Worm (Caenorhabditis elegans): ENCODE results near the gene T25B9.6.

The T25B9.6 gene

ce11 chrIV:10803973-10804372 is 46.0 kb downstream of the T25B9.6 start:
- TF ChIP-seq B0261.1 (tag; optimal IDR thresholded peaks at IDR 0.05) (no peak), lag-1 (GFP tag; IDR thresholded peaks at IDR 0.05) (no peak), lin-35 (GFP tag; optimal IDR thresholded peaks at IDR 0.05) (no peak), nfya-2 (GFP tag; IDR thresholded peaks at IDR 0.05) (no peak), madf-3 (GFP tag; IDR thresholded peaks at IDR 0.05) (no peak), lin-54 (GFP tag; optimal IDR thresholded peaks at IDR 0.05) (no peak), rpc-1 (optimal IDR thresholded peaks at IDR 0.05) (no peak), rpc-1 (tag; optimal IDR thresholded peaks at IDR 0.05) (no peak), Y67H2A.10 (GFP tag; conservative IDR thresholded peaks at IDR 0.05) (no peak), Y53G8AR.9 (GFP tag; conservative IDR thresholded peaks at IDR 0.05) (no peak), sptf-2 (GFP tag; optimal IDR thresholded peaks at IDR 0.05) (no peak), cebp-2 (GFP tag; IDR thresholded peaks at IDR 0.05) (no peak)
